Worm (Caenorhabditis elegans): ENCODE data around the gene sre-27.

- TF ChIP-seq mab-5 (tag; optimal IDR thresholded peaks at IDR 0.05) (no peak), ceh-39 (tag; optimal IDR thresholded peaks at IDR 0.05) (no peak), M03D4.4 (tag; optimal IDR thresholded peaks at IDR 0.05) (no peak), unc-62 (GFP tag; optimal IDR thresholded peaks at IDR 0.05) (no peak)
Measured at ce11 chrII:12385815-12386214, 31.6 kb downstream of the sre-27 start.
